Fruit fly (Drosophila melanogaster): Measurements from ENCODE around the gene sima.

sima gene

dm6 chr3R:30084137-30084536 lies 26.0 kb downstream of the sima start:
- TF ChIP-seq CG17806 (tag; optimal IDR thresholded peaks at IDR 0.05) (no peak), CG12605 (GFP tag; IDR thresholded peaks at IDR 0.05) (no peak), CG34367 (tag; optimal IDR thresholded peaks at IDR 0.05) (no peak), Snoo (tag; optimal IDR thresholded peaks at IDR 0.05) (no peak), CG14655 (GFP tag; optimal IDR thresholded peaks at IDR 0.05) (no peak), CG10348 (GFP tag; IDR thresholded peaks at IDR 0.05) (no peak), CG13204 (GFP tag; optimal IDR thresholded peaks at IDR 0.05) (no peak), CG32121 (GFP tag; IDR thresholded peaks at IDR 0.05) (no peak), CG9948 (tag; optimal IDR thresholded peaks at IDR 0.05) (no peak), Pif1B (GFP tag; optimal IDR thresholded peaks at IDR 0.05) (no peak), D1 (tag; optimal IDR thresholded peaks at IDR 0.05) (no peak), fd96Ca (GFP tag; IDR thresholded peaks at IDR 0.05) (no peak), CG8301 (tag; optimal IDR thresholded peaks at IDR 0.05) (no peak)

DNA sequence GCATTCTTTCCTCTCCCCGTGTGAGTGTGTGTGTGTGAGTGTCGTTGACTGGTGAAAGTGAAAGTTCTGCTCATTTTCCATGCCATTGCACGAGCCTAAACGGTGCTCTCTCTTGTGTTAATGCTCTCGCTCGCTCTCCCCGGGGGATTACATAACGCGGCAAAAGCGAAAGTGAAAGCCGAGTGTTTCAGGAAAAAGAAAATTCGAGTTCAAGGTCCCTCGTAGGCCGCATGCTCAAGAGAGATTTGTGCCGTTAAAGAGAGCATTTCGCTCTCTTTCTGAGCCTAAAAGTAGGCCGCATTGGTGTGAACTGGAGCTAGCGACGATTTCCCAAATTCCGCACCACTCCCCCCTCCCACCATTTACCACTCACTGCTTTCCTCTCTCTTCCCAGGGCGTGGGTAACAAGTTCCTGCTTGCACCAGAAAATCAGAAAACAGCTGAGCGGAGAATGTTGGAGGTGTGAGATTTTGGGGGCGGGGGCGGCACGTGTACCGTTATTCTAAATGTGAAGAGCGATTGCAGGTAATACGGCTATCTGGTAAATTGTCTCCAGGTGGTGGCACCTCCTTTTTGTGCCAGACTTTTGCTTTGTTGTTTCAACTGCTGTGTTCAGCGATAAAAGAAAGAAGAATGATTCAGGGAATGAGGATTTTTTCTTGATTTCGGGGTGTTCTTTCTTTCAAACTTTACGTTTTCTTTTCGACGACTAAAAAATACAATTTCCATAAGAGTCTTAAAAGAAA lies 32.3 kb downstream of the sima start:
- TF ChIP-seq CG10348 (GFP tag; IDR thresholded peaks at IDR 0.05) (no peak), fd96Ca (GFP tag; IDR thresholded peaks at IDR 0.05) (peak; percentile 22; the same call in 1 of the 3 replicates), gl (tag; optimal IDR thresholded peaks at IDR 0.05) (peak; percentile 27), CG32121 (GFP tag; IDR thresholded peaks at IDR 0.05) (no peak), CG8159 (tag; optimal IDR thresholded peaks at IDR 0.05) (peak; percentile 30), CG17806 (tag; optimal IDR thresholded peaks at IDR 0.05) (no peak), CG4496 (GFP tag; IDR thresholded peaks at IDR 0.05) (0 out of 3 replicates have a peak, but pooled peaks have one; percentile 41), CG14655 (GFP tag; optimal IDR thresholded peaks at IDR 0.05) (peak; percentile 47), EcR (GFP tag; optimal IDR thresholded peaks at IDR 0.05) (peak; percentile 83), Pif1B (GFP tag; optimal IDR thresholded peaks at IDR 0.05) (peak; percentile 5), CG8301 (tag; optimal IDR thresholded peaks at IDR 0.05) (peak; percentile 17), CG9948 (tag; optimal IDR thresholded peaks at IDR 0.05) (no peak), CG15710 (tag; optimal IDR thresholded peaks at IDR 0.05) (peak; percentile 17), D1 (tag; optimal IDR thresholded peaks at IDR 0.05) (no peak), Pif1A (GFP tag; optimal IDR thresholded peaks at IDR 0.05) (peak; percentile 20), Ets98B (GFP tag; IDR thresholded peaks at IDR 0.05) (no peak)

DNA sequence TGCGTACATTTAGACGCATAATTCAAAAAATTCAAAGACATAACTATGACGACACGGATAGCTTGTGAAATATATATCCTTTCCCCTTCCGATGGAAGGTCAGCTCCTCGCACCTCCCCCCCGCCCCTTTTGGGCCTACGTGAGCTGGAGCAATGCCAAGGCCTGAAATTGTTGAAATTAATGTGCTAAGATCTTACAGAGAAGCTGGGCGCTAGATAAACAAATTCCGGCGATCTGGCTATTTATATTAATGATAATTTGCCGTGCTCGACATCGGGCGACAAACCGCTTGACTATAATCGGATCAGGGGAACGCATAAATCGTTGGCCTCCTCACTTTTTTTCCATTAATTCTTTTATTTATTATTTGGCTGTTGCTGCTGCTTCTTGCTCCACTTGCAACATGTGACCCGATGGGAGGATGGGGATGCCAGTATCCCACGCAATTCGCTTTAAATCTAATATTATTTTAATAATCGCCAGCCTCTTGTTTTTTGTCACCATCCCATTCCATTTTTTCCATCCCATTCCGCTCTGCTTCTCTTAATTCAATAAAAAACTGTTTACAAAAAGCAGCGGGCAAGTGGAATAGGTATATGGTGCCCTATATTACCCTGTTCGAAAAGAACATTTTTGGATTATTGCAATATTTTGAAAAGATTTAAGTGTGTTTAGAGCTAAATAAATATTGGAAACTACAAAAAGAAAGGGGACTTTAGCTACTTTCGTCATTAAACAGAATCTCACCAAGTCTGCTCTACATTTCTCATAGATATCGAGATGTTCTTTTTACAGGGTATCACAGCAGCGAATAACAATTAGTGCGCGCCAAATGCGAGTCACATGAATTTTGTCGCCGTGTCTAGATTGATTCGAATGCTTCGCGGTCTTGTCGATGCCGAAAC lies 33.9 kb downstream of the sima start:
- TF ChIP-seq CG34367 (tag; optimal IDR thresholded peaks at IDR 0.05) (no peak), D1 (tag; optimal IDR thresholded peaks at IDR 0.05) (no peak), rn (GFP tag; IDR thresholded peaks at IDR 0.05) (no peak)

- TF ChIP-seq CG32121 (GFP tag; IDR thresholded peaks at IDR 0.05) (peak; percentile 86), EcR (GFP tag; optimal IDR thresholded peaks at IDR 0.05) (no peak), CG14655 (GFP tag; optimal IDR thresholded peaks at IDR 0.05) (peak; percentile 56), fd96Ca (GFP tag; IDR thresholded peaks at IDR 0.05) (peak; percentile 86), CG15710 (tag; optimal IDR thresholded peaks at IDR 0.05) (no peak), CG17806 (tag; optimal IDR thresholded peaks at IDR 0.05) (peak; percentile 16), CG34367 (tag; optimal IDR thresholded peaks at IDR 0.05) (no peak), gl (tag; optimal IDR thresholded peaks at IDR 0.05) (no peak), CG13204 (GFP tag; optimal IDR thresholded peaks at IDR 0.05) (no peak), CG12605 (GFP tag; IDR thresholded peaks at IDR 0.05) (no peak), CG10348 (GFP tag; IDR thresholded peaks at IDR 0.05) (0 out of 2 replicates have a peak, but pooled peaks have one; percentile 22), Pif1B (GFP tag; optimal IDR thresholded peaks at IDR 0.05) (peak; percentile 3), rn (GFP tag; IDR thresholded peaks at IDR 0.05) (peak; percentile 68; the same call in 1 of the 2 replicates), Snoo (tag; optimal IDR thresholded peaks at IDR 0.05) (no peak), Pif1A (GFP tag; optimal IDR thresholded peaks at IDR 0.05) (peak; percentile 67), CG8301 (tag; optimal IDR thresholded peaks at IDR 0.05) (peak; percentile 58), Ets98B (GFP tag; IDR thresholded peaks at IDR 0.05) (peak; percentile 86), D1 (tag; optimal IDR thresholded peaks at IDR 0.05) (no peak), CG4496 (GFP tag; IDR thresholded peaks at IDR 0.05) (peak; percentile 88), CG9948 (tag; optimal IDR thresholded peaks at IDR 0.05) (peak; percentile 21), CG8159 (tag; optimal IDR thresholded peaks at IDR 0.05) (no peak)
These were observed 34.6 kb downstream of the sima start for dm6 chr3R:30092700-30093044.

dm6 chr3R:30095381-30095780 lies 37.3 kb downstream of the sima start:
- peak; percentile 88 for TF ChIP-seq CG13204 (GFP tag; optimal IDR thresholded peaks at IDR 0.05)
- no peak for TF ChIP-seq Snoo (tag; optimal IDR thresholded peaks at IDR 0.05)
- peak; percentile 48; the same call in 1 of the 2 replicates for TF ChIP-seq rn (GFP tag; IDR thresholded peaks at IDR 0.05)

dm6 chr3R:30095855-30096254 lies 37.7 kb downstream of the sima start:
- TF ChIP-seq Pif1B (GFP tag; optimal IDR thresholded peaks at IDR 0.05) (peak; percentile 81), CG34367 (tag; optimal IDR thresholded peaks at IDR 0.05) (peak; percentile 81), CG4496 (GFP tag; IDR thresholded peaks at IDR 0.05) (peak; percentile 97), Pif1A (GFP tag; optimal IDR thresholded peaks at IDR 0.05) (peak; percentile 69), fd96Ca (GFP tag; IDR thresholded peaks at IDR 0.05) (peak; percentile 97), gl (tag; optimal IDR thresholded peaks at IDR 0.05) (peak; percentile 52), Snoo (tag; optimal IDR thresholded peaks at IDR 0.05) (peak; percentile 31), D1 (tag; optimal IDR thresholded peaks at IDR 0.05) (no peak), CG13204 (GFP tag; optimal IDR thresholded peaks at IDR 0.05) (no peak), CG8301 (tag; optimal IDR thresholded peaks at IDR 0.05) (peak; percentile 90), CG8159 (tag; optimal IDR thresholded peaks at IDR 0.05) (peak; percentile 82), Ets98B (GFP tag; IDR thresholded peaks at IDR 0.05) (peak; percentile 96), CG12605 (GFP tag; IDR thresholded peaks at IDR 0.05) (peak; percentile 91), CG14655 (GFP tag; optimal IDR thresholded peaks at IDR 0.05) (peak; percentile 88), CG9948 (tag; optimal IDR thresholded peaks at IDR 0.05) (peak; percentile 77), EcR (GFP tag; optimal IDR thresholded peaks at IDR 0.05) (no peak), rn (GFP tag; IDR thresholded peaks at IDR 0.05) (peak; percentile 90), CG10348 (GFP tag; IDR thresholded peaks at IDR 0.05) (peak; percentile 78), CG15710 (tag; optimal IDR thresholded peaks at IDR 0.05) (peak; percentile 79), CG32121 (GFP tag; IDR thresholded peaks at IDR 0.05) (peak; percentile 95), CG17806 (tag; optimal IDR thresholded peaks at IDR 0.05) (peak; percentile 83)

Data from whole organism, pupa.